Worm (Caenorhabditis elegans) whole organism, late embryonic: ENCODE measurements around the gene F35C8.5.

Experiments
- K09A11.1 ChIP-seq: sonication (generic microtip); optimal IDR thresholded peaks from 2 replicates; lab custom pipeline; 2017; ENCODE audit warnings: antibody characterized with exemption, mild to moderate bottlenecking, missing genetic modification characterization, missing compliant biosample characterization; ENCODE audit not compliant: insufficient read depth
- lim-6 ChIP-seq: sonication (generic microtip); optimal IDR thresholded peaks from 2 replicates; lab custom pipeline; 2016; ENCODE audit warnings: missing genetic modification characterization, missing compliant biosample characterization
- nhr-11 ChIP-seq: fragments of 150-350 bp; optimal IDR thresholded peaks from 2 replicates; lab custom pipeline; 2014; ENCODE audit warnings: missing biosample characterization, missing genetic modification characterization
- pag-3 ChIP-seq: sonication (generic microtip); optimal IDR thresholded peaks from 2 replicates; lab custom pipeline; 2016; ENCODE audit warnings: missing compliant biosample characterization, missing genetic modification characterization, borderline replicate concordance
- pha-2 ChIP-seq: sonication (generic microtip); optimal IDR thresholded peaks from 2 replicates; lab custom pipeline; 2017; ENCODE audit warnings: mild to moderate bottlenecking, missing genetic modification characterization, missing compliant biosample characterization
- pha-4 ChIP-seq: fragments of 150-350 bp; optimal IDR thresholded peaks from 2 replicates; lab custom pipeline; 2018; ENCODE audit warnings: missing biosample characterization, missing genetic modification reagents, missing genetic modification characterization
- pros-1 ChIP-seq: fragments of 150-350 bp; optimal IDR thresholded peaks from 2 replicates; lab custom pipeline; 2014; ENCODE audit warnings: missing biosample characterization, missing genetic modification reagents, missing genetic modification characterization

DNA sequence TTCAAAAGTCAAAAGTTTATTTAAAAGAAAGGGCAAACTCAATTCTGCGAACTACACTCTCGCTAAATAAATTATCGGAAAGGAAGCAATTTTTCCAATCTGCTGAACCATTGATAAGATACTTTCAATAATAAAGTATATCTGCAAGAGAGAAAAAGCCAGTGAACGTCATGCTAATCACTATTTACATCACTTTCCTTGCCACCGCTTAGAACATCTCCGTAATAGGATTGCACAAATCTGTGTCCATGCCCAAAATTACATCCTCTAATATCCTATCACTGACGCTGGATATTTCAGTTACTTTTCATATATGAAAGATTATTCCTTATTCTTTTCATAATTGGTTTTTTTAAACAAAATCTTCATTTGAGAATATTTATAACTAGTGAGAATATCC is 17.2 kb downstream of the F35C8.5 start:
- TF ChIP-seq pros-1 (tag; lab: Kevin White, UChicago) = no peak
- TF ChIP-seq K09A11.1 (tag; lab: Kevin White, UChicago) = no peak
- TF ChIP-seq pha-2 (tag; lab: Kevin White, UChicago) = no peak
- TF ChIP-seq lim-6 = no peak
- TF ChIP-seq nhr-11 (tag; lab: Kevin White, UChicago) = no peak
- TF ChIP-seq pag-3 (tag; lab: Kevin White, UChicago) = no peak
- no peak for TF ChIP-seq pha-4 (tag; lab: Kevin White, UChicago)
